Fruit fly (Drosophila melanogaster): Measurements from ENCODE around the gene CG4572.

Gene CG4572

DNA sequence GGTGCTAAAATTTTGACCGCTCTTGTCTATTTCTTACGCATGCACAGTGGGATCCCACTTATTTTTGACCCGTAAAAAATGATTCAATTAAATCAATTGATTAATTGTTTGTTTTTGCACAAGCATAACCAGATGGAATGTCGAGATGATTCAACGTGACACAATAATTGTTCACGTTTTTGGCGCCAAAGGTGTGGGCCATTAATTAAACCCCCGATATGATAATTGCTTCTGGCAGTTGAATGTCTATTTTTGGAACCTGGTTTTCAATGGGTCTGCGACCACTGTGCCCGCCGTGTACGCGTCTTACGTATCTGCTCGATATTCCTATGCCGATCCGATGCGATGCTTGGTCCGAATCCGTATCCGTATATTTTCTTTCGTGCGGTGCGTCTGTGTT, 27.9 kb upstream of the CG4572 start (continued):
- TF ChIP-seq CG18764 (GFP tag; optimal IDR thresholded peaks at IDR 0.05), result peak; percentile 49
- peak; percentile 33 for TF ChIP-seq dm (GFP tag; optimal IDR thresholded peaks at IDR 0.05)
- peak; percentile 78 for TF ChIP-seq CG18599 (GFP tag; optimal IDR thresholded peaks at IDR 0.05)
- peak; percentile 21 for TF ChIP-seq CG5180 (GFP tag; optimal IDR thresholded peaks at IDR 0.05)
- peak; percentile 83 for TF ChIP-seq lmd (GFP tag; IDR thresholded peaks at IDR 0.05)
- TF ChIP-seq unpg (GFP tag; optimal IDR thresholded peaks at IDR 0.05), result peak; percentile 82
- peak; percentile 39 for TF ChIP-seq tio (GFP tag; optimal IDR thresholded peaks at IDR 0.05)
- TF ChIP-seq wor (GFP tag; IDR thresholded peaks at IDR 0.05), result 0 out of 2 replicates have a peak, but pooled peaks have one; percentile 20
- peak; percentile 30 for TF ChIP-seq disco-r (GFP tag; optimal IDR thresholded peaks at IDR 0.05)
- TF ChIP-seq CG16779 (GFP tag; IDR thresholded peaks at IDR 0.05), result no peak
- TF ChIP-seq D (optimal IDR thresholded peaks at IDR 0.05), result no peak
- peak; percentile 59 for TF ChIP-seq D (GFP tag; optimal IDR thresholded peaks at IDR 0.05)
- TF ChIP-seq CG12659 (GFP tag; optimal IDR thresholded peaks at IDR 0.05), result peak; percentile 54
- TF ChIP-seq ERR (GFP tag; optimal IDR thresholded peaks at IDR 0.05), result peak; percentile 58
- TF ChIP-seq bcd (GFP tag; optimal IDR thresholded peaks at IDR 0.05), result peak; percentile 68
- TF ChIP-seq D19A (tag; optimal IDR thresholded peaks at IDR 0.05), result peak; percentile 67
- TF ChIP-seq sd (tag; optimal IDR thresholded peaks at IDR 0.05), result peak; percentile 46
- peak; percentile 43 for TF ChIP-seq CG15011 (GFP tag; optimal IDR thresholded peaks at IDR 0.05)
- peak; percentile 24 for TF ChIP-seq slou (GFP tag; optimal IDR thresholded peaks at IDR 0.05)
- peak; percentile 44 for TF ChIP-seq CG6854 (GFP tag; optimal IDR thresholded peaks at IDR 0.05)
- TF ChIP-seq Hr3 (GFP tag; optimal IDR thresholded peaks at IDR 0.05), result peak; percentile 23
- TF ChIP-seq otp (GFP tag; IDR thresholded peaks at IDR 0.05), result peak; percentile 74; the same call in 1 of the 3 replicates
- TF ChIP-seq CG11398 (GFP tag; optimal IDR thresholded peaks at IDR 0.05), result peak; percentile 41
- TF ChIP-seq zen2 (GFP tag; IDR thresholded peaks at IDR 0.05; ENCODE audit: partially characterized antibody), result peak; percentile 33; the same call in 1 of the 3 replicates
- no peak for TF ChIP-seq Vsx1 (GFP tag; optimal IDR thresholded peaks at IDR 0.05)
- TF ChIP-seq CG8944 (GFP tag; optimal IDR thresholded peaks at IDR 0.05), result peak; percentile 57
- peak; percentile 74 for TF ChIP-seq tin (GFP tag; optimal IDR thresholded peaks at IDR 0.05)
- peak; percentile 36 for TF ChIP-seq maf-S (GFP tag; optimal IDR thresholded peaks at IDR 0.05)
- TF ChIP-seq CG8281 (tag; optimal IDR thresholded peaks at IDR 0.05), result peak; percentile 50
- TF ChIP-seq CG6683 (GFP tag; optimal IDR thresholded peaks at IDR 0.05), result peak; percentile 11
- no peak for TF ChIP-seq CG6791 (GFP tag; IDR thresholded peaks at IDR 0.05; ENCODE audit: partially characterized antibody)
- TF ChIP-seq Nf-YA (GFP tag; IDR thresholded peaks at IDR 0.05), result 0 out of 2 replicates have a peak, but pooled peaks have one; percentile 43
- TF ChIP-seq trh (GFP tag; optimal IDR thresholded peaks at IDR 0.05), result peak; percentile 16
- peak; percentile 36 for TF ChIP-seq cato (GFP tag; optimal IDR thresholded peaks at IDR 0.05; ENCODE audit: borderline replicate concordance)
- peak; percentile 52 for TF ChIP-seq bab2 (GFP tag; optimal IDR thresholded peaks at IDR 0.05)
- peak; percentile 50 for TF ChIP-seq CG16815 (GFP tag; optimal IDR thresholded peaks at IDR 0.05)
- TF ChIP-seq Antp (GFP tag; optimal IDR thresholded peaks at IDR 0.05), result peak; percentile 85
- peak; percentile 62 for TF ChIP-seq CG30431 (GFP tag; optimal IDR thresholded peaks at IDR 0.05)
- TF ChIP-seq kah (GFP tag; optimal IDR thresholded peaks at IDR 0.05), result peak; percentile 35
- peak; percentile 33 for TF ChIP-seq slp2 (GFP tag; optimal IDR thresholded peaks at IDR 0.05)
- TF ChIP-seq odd (GFP tag; optimal IDR thresholded peaks at IDR 0.05), result peak; percentile 56
- TF ChIP-seq wdn (GFP tag; IDR thresholded peaks at IDR 0.05), result peak; percentile 59; the same call in 1 of the 2 replicates
- TF ChIP-seq Dbx (GFP tag; IDR thresholded peaks at IDR 0.05), result peak; percentile 66; the same call in 1 of the 3 replicates
- TF ChIP-seq twi (tag; optimal IDR thresholded peaks at IDR 0.05), result peak; percentile 45
- peak; percentile 41 for TF ChIP-seq Jarid2 (GFP tag; optimal IDR thresholded peaks at IDR 0.05)
- TF ChIP-seq eve (GFP tag; optimal IDR thresholded peaks at IDR 0.05), result no peak
- TF ChIP-seq Usf (GFP tag; optimal IDR thresholded peaks at IDR 0.05), result peak; percentile 28
- TF ChIP-seq CG12104 (GFP tag; optimal IDR thresholded peaks at IDR 0.05), result peak; percentile 34
- peak; percentile 58 for TF ChIP-seq CrebB (tag; optimal IDR thresholded peaks at IDR 0.05)
- peak; percentile 49; the same call in 1 of the 2 replicates for TF ChIP-seq Lim3 (GFP tag; IDR thresholded peaks at IDR 0.05)
- no peak for TF ChIP-seq pzg (GFP tag; optimal IDR thresholded peaks at IDR 0.05)
